Fruit fly (Drosophila melanogaster) whole organism, embryonic: ENCODE measurements around the gene Pgant2.

Experiments
- Atf3 ChIP-seq: fragments of 200-800 bp; sonication (Bioruptor generic); optimal IDR thresholded peaks from 3 replicates; lab custom pipeline; 2016; ENCODE audit warnings: missing biosample characterization, missing genetic modification characterization
- BEAF-32 ChIP-seq: fragments of 200-800 bp; sonication (Bioruptor generic); optimal IDR thresholded peaks from 3 replicates; lab custom pipeline; 2017; ENCODE audit warnings: missing biosample characterization, missing genetic modification characterization, mild to moderate bottlenecking, moderate library complexity, missing genetic modification reagents
- CG11695 ChIP-seq: fragments of 200-800 bp; sonication (Bioruptor generic); IDR thresholded peaks from 3 replicates; pipeline ENCODE4 v1.3.6; 2022; ENCODE audit warnings: missing biosample characterization, missing genetic modification characterization
- CG11696 ChIP-seq: fragments of 200-800 bp; sonication (Bioruptor generic); IDR thresholded peaks from 2 replicates; pipeline ENCODE4 v1.3.6; 2022; ENCODE audit warnings: missing biosample characterization, missing genetic modification characterization
- CG12155 ChIP-seq: fragments of 200-800 bp; sonication (Bioruptor generic); optimal IDR thresholded peaks from 3 replicates; lab custom pipeline; 2016; ENCODE audit warnings: missing biosample characterization, missing genetic modification characterization
- CG12299 ChIP-seq: fragments of 200-800 bp; sonication (Bioruptor generic); optimal IDR thresholded peaks from 2 replicates; lab custom pipeline; 2018; ENCODE audit warnings: missing biosample characterization, mild to moderate bottlenecking, missing genetic modification characterization
- CG12769 ChIP-seq: fragments of 200-800 bp; sonication (Bioruptor generic); optimal IDR thresholded peaks from 2 replicates; lab custom pipeline; 2019; ENCODE audit warnings: missing biosample characterization, mild to moderate bottlenecking, missing genetic modification characterization, moderate library complexity
- CG13894 ChIP-seq: fragments of 200-800 bp; sonication (Bioruptor generic); optimal IDR thresholded peaks from 3 replicates; lab custom pipeline; 2018; ENCODE audit warnings: missing biosample characterization, mild to moderate bottlenecking, missing genetic modification characterization, moderate library complexity
- CG14014 ChIP-seq: fragments of 200-800 bp; sonication (Bioruptor generic); IDR thresholded peaks from 2 replicates; pipeline ENCODE4 v1.3.6; 2022; ENCODE audit warnings: missing biosample characterization, missing genetic modification characterization
- CG1602 ChIP-seq: fragments of 200-800 bp; sonication (Bioruptor generic); optimal IDR thresholded peaks from 3 replicates; lab custom pipeline; 2016; ENCODE audit warnings: missing biosample characterization, missing genetic modification characterization
- CG1647 ChIP-seq: fragments of 200-800 bp; sonication (Bioruptor generic); optimal IDR thresholded peaks from 3 replicates; lab custom pipeline; 2016; ENCODE audit warnings: missing biosample characterization, missing genetic modification characterization
- CG16779 ChIP-seq: fragments of 200-800 bp; sonication (Bioruptor generic); IDR thresholded peaks from 2 replicates; pipeline ENCODE4 v1.3.6; 2022; ENCODE audit warnings: missing biosample characterization, missing genetic modification characterization
- CG30403 ChIP-seq: fragments of 200-800 bp; sonication (Bioruptor generic); optimal IDR thresholded peaks from 3 replicates; lab custom pipeline; 2016; ENCODE audit warnings: missing biosample characterization, missing genetic modification characterization
- CG4730 ChIP-seq: fragments of 200-800 bp; sonication (Bioruptor generic); IDR thresholded peaks from 2 replicates; pipeline ENCODE4 v1.3.6; 2022; ENCODE audit warnings: missing biosample characterization, missing genetic modification characterization
- CG6272 ChIP-seq: fragments of 200-800 bp; sonication (Bioruptor generic); IDR thresholded peaks from 2 replicates; pipeline ENCODE4 v1.3.6; 2022; ENCODE audit warnings: missing biosample characterization, missing genetic modification characterization
- CG7786 ChIP-seq: fragments of 200-800 bp; sonication (Bioruptor generic); optimal IDR thresholded peaks from 2 replicates; lab custom pipeline; 2016; ENCODE audit warnings: missing biosample characterization, missing genetic modification characterization
- CG7928 ChIP-seq: fragments of 200-800 bp; sonication (Bioruptor generic); optimal IDR thresholded peaks from 2 replicates; lab custom pipeline; 2017; ENCODE audit warnings: missing biosample characterization, mild to moderate bottlenecking, missing genetic modification characterization
- CG7987 ChIP-seq: fragments of 200-800 bp; sonication (Bioruptor generic); optimal IDR thresholded peaks from 2 replicates; lab custom pipeline; 2018; ENCODE audit warnings: missing biosample characterization, mild to moderate bottlenecking, missing genetic modification characterization, moderate library complexity
- Dfd ChIP-seq, 2 experiments: fragments of >200 bp; optimal IDR thresholded peaks; 2 replicates each; lab custom pipeline; 2017; ENCODE audit warnings: missing biosample characterization in 2 of 2, missing genetic modification characterization in 2 of 2
- Drgx ChIP-seq: fragments of 200-800 bp; sonication (Bioruptor generic); IDR thresholded peaks from 2 replicates; pipeline ENCODE4 v1.3.6; 2022; ENCODE audit warnings: missing biosample characterization, missing genetic modification characterization
- Eip74EF ChIP-seq, 2 experiments: fragments of 200-800 bp in 1 of 2; fragments of >200 bp in 1 of 2; sonication (Bioruptor generic) in 1 of 2; optimal IDR thresholded peaks; 2 replicates each; lab custom pipeline; 2017 to 2019; ENCODE audit warnings: missing biosample characterization in 2 of 2, missing genetic modification characterization in 2 of 2, mild to moderate bottlenecking in 1 of 2, moderate library complexity in 1 of 2
- Fer3 ChIP-seq: fragments of 200-800 bp; sonication (Bioruptor generic); optimal IDR thresholded peaks from 2 replicates; lab custom pipeline; 2018; ENCODE audit warnings: missing biosample characterization, mild to moderate bottlenecking, missing genetic modification characterization, moderate library complexity
- HLH4C ChIP-seq: fragments of 200-800 bp; sonication (Bioruptor generic); IDR thresholded peaks from 3 replicates; pipeline ENCODE4 v1.3.6; 2022; ENCODE audit warnings: missing biosample characterization, missing genetic modification characterization; ENCODE audit not compliant: partially characterized antibody
- Hand ChIP-seq: fragments of 200-800 bp; sonication (Bioruptor generic); optimal IDR thresholded peaks from 2 replicates; lab custom pipeline; 2017; ENCODE audit warnings: mild to moderate bottlenecking, missing biosample characterization, missing genetic modification reagents, missing genetic modification characterization
- Kr ChIP-seq: fragments of 200-800 bp; sonication (Bioruptor generic); optimal IDR thresholded peaks from 2 replicates; lab custom pipeline; 2017; ENCODE audit warnings: missing biosample characterization, mild to moderate bottlenecking, missing genetic modification characterization
- MESR4 ChIP-seq: fragments of 200-800 bp; sonication (Bioruptor generic); optimal IDR thresholded peaks from 2 replicates; lab custom pipeline; 2018; ENCODE audit warnings: missing biosample characterization, mild to moderate bottlenecking, missing genetic modification characterization, moderate library complexity
- Max ChIP-seq: fragments of 200-800 bp; sonication (Bioruptor generic); optimal IDR thresholded peaks from 2 replicates; lab custom pipeline; 2016; ENCODE audit warnings: missing biosample characterization, mild to moderate bottlenecking, missing genetic modification characterization
- Med ChIP-seq: fragments of 200-800 bp; sonication (Bioruptor generic); peaks from one replicate; lab custom pipeline; 2016; ENCODE audit warnings: missing biosample characterization, missing genetic modification characterization, mild to moderate bottlenecking, inconsistent platforms, moderate library complexity
- Myb ChIP-seq: fragments of 200-800 bp; sonication (Bioruptor generic); optimal IDR thresholded peaks from 2 replicates; lab custom pipeline; 2016; ENCODE audit warnings: missing biosample characterization, missing genetic modification characterization
- Scr ChIP-seq: fragments of 200-800 bp; sonication (Bioruptor generic); IDR thresholded peaks from 2 replicates; pipeline ENCODE4 v1.3.6; 2022; ENCODE audit warnings: missing biosample characterization, missing genetic modification characterization; ENCODE audit not compliant: partially characterized antibody
- Sox100B ChIP-seq: fragments of 200-800 bp; sonication (Bioruptor generic); optimal IDR thresholded peaks from 3 replicates; lab custom pipeline; 2018; ENCODE audit warnings: missing biosample characterization, mild to moderate bottlenecking, missing genetic modification characterization
- Spps ChIP-seq: fragments of 200-800 bp; sonication (Bioruptor generic); optimal IDR thresholded peaks from 2 replicates; lab custom pipeline; 2018; ENCODE audit warnings: missing biosample characterization, mild to moderate bottlenecking, missing genetic modification characterization
- Tbp ChIP-seq: fragments of >200 bp; optimal IDR thresholded peaks from 2 replicates; lab custom pipeline; 2018; ENCODE audit warnings: missing biosample characterization, missing genetic modification characterization
- al ChIP-seq: fragments of 200-800 bp; sonication (Bioruptor generic); IDR thresholded peaks from 2 replicates; pipeline ENCODE4 v1.3.6; 2022; ENCODE audit warnings: missing biosample characterization, missing genetic modification characterization
- cad ChIP-seq: fragments of >200 bp; optimal IDR thresholded peaks from 2 replicates; lab custom pipeline; 2017; ENCODE audit warnings: missing biosample characterization, missing genetic modification characterization
- chif ChIP-seq, 2 experiments: fragments of 200-800 bp; sonication (Bioruptor generic); optimal IDR thresholded peaks; 3 replicates each; lab custom pipeline; 2016; ENCODE audit warnings: missing biosample characterization in 2 of 2, missing genetic modification characterization in 2 of 2
- crp ChIP-seq, 2 experiments: fragments of 200-800 bp; sonication (Bioruptor generic); optimal IDR thresholded peaks; 2 replicates in 1 of 2; 3 replicates in 1 of 2; lab custom pipeline; 2017; ENCODE audit warnings: missing biosample characterization in 2 of 2, missing genetic modification characterization in 2 of 2, mild to moderate bottlenecking in 1 of 2, moderate library complexity in 1 of 2
- danr ChIP-seq: fragments of 200-800 bp; sonication (Bioruptor generic); IDR thresholded peaks from 2 replicates; pipeline ENCODE4 v1.3.6; 2022; ENCODE audit warnings: missing biosample characterization, missing genetic modification characterization
- dmrt99B ChIP-seq: fragments of 200-800 bp; sonication (Bioruptor generic); optimal IDR thresholded peaks from 2 replicates; lab custom pipeline; 2018; ENCODE audit warnings: missing biosample characterization, mild to moderate bottlenecking, missing genetic modification characterization, moderate library complexity
- gem ChIP-seq: fragments of 200-800 bp; sonication (Bioruptor generic); optimal IDR thresholded peaks from 2 replicates; lab custom pipeline; 2019; ENCODE audit warnings: missing biosample characterization, mild to moderate bottlenecking, missing genetic modification characterization, moderate library complexity
- gsb ChIP-seq: fragments of 200-800 bp; sonication (Bioruptor generic); IDR thresholded peaks from 2 replicates; pipeline ENCODE4 v1.3.6; 2022; ENCODE audit warnings: missing biosample characterization, missing genetic modification characterization
- h ChIP-seq: fragments of >200 bp; optimal IDR thresholded peaks from 2 replicates; lab custom pipeline; 2017
- kah ChIP-seq: fragments of 200-800 bp; sonication (Bioruptor generic); optimal IDR thresholded peaks from 2 replicates; lab custom pipeline; 2018; ENCODE audit warnings: missing biosample characterization, mild to moderate bottlenecking, missing genetic modification characterization
- lilli ChIP-seq: fragments of 200-800 bp; sonication (Bioruptor generic); optimal IDR thresholded peaks from 3 replicates; lab custom pipeline; 2016; ENCODE audit warnings: missing biosample characterization, missing genetic modification characterization
- maf-S ChIP-seq: fragments of 200-800 bp; sonication (Bioruptor generic); optimal IDR thresholded peaks from 2 replicates; lab custom pipeline; 2016; ENCODE audit warnings: missing biosample characterization, missing genetic modification characterization
- phol ChIP-seq: fragments of 200-800 bp; sonication (Bioruptor generic); optimal IDR thresholded peaks from 3 replicates; lab custom pipeline; 2018; ENCODE audit warnings: missing biosample characterization, mild to moderate bottlenecking, missing genetic modification characterization, moderate library complexity
- pum ChIP-seq: fragments of 200-800 bp; sonication (Bioruptor generic); optimal IDR thresholded peaks from 2 replicates; lab custom pipeline; 2016; ENCODE audit warnings: missing biosample characterization, missing genetic modification characterization
- pzg ChIP-seq: fragments of 200-800 bp; sonication (Bioruptor generic); optimal IDR thresholded peaks from 3 replicates; lab custom pipeline; 2018; ENCODE audit warnings: missing biosample characterization, mild to moderate bottlenecking, missing genetic modification characterization, moderate library complexity
- sens ChIP-seq: fragments of 200-800 bp; sonication (Bioruptor generic); peaks from one replicate; lab custom pipeline; 2016; ENCODE audit warnings: missing biosample characterization, missing genetic modification characterization
- shn ChIP-seq: fragments of 200-800 bp; sonication (Bioruptor generic); optimal IDR thresholded peaks from 3 replicates; lab custom pipeline; 2016; ENCODE audit warnings: missing biosample characterization, missing genetic modification characterization
- slbo ChIP-seq: fragments of 200-800 bp; sonication (Bioruptor generic); IDR thresholded peaks from 2 replicates; pipeline ENCODE4 v1.3.6; 2022; ENCODE audit warnings: missing biosample characterization, missing genetic modification characterization
- wek ChIP-seq: fragments of 200-800 bp; sonication (Bioruptor generic); optimal IDR thresholded peaks from 3 replicates; lab custom pipeline; 2018; ENCODE audit warnings: missing biosample characterization, mild to moderate bottlenecking, missing genetic modification characterization, moderate library complexity

The Pgant2 gene

dm6 chr2L:3465426-3465825 lies 38.9 kb upstream of the Pgant2 start:
- TF ChIP-seq Scr (GFP tag; lab: Robert Waterston, UW) (no peak), CG16779 (GFP tag; lab: Robert Waterston, UW) (no peak), CG12769 (tag; lab: Kevin White, UChicago) (no peak), BEAF-32 (GFP tag; lab: Kevin White, UChicago) (no peak), Dfd (GFP tag; optimal IDR thresholded peaks at IDR 0.05; lab: Kevin White, UChicago) (no peak), Tbp (no peak), Myb (no peak), cad (GFP tag; lab: Kevin White, UChicago) (no peak), al (GFP tag; lab: Robert Waterston, UW) (no peak), shn (GFP tag; lab: Kevin White, UChicago) (no peak), gsb (GFP tag; lab: Robert Waterston, UW) (no peak), MESR4 (GFP tag; lab: Kevin White, UChicago) (no peak), Eip74EF (GFP tag; optimal IDR thresholded peaks at IDR 0.05; lab: Kevin White, UChicago) (no peak), CG4730 (GFP tag; lab: Robert Waterston, UW) (no peak), CG11696 (GFP tag; lab: Robert Waterston, UW) (peak; percentile 76), CG1602 (GFP tag; lab: Kevin White, UChicago) (no peak), chif (GFP tag; optimal IDR thresholded peaks at IDR 0.05; lab: Kevin White, UChicago) (no peak), Atf3 (GFP tag; lab: Kevin White, UChicago) (no peak), CG13894 (no peak), CG6272 (GFP tag; lab: Robert Waterston, UW) (no peak), CG11695 (GFP tag; lab: Robert Waterston, UW) (peak; percentile 45; the same call in 2 of the 3 replicates), gem (tag; lab: Kevin White, UChicago) (no peak), CG7987 (GFP tag; lab: Kevin White, UChicago) (no peak), h (no peak), maf-S (GFP tag; lab: Kevin White, UChicago) (no peak), Kr (GFP tag; lab: Kevin White, UChicago) (no peak), CG7928 (GFP tag; lab: Kevin White, UChicago) (no peak), kah (GFP tag; lab: Kevin White, UChicago) (no peak), crp (GFP tag; optimal IDR thresholded peaks at IDR 0.05; lab: Kevin White, UChicago) (no peak), pzg (GFP tag; lab: Kevin White, UChicago) (no peak), wek (GFP tag; lab: Kevin White, UChicago) (no peak), CG30403 (GFP tag; lab: Kevin White, UChicago) (no peak), Max (GFP tag; lab: Kevin White, UChicago) (no peak), CG7786 (no peak), slbo (0 out of 2 replicates have a peak, but pooled peaks have one; percentile 18), Drgx (GFP tag; lab: Robert Waterston, UW) (0 out of 2 replicates have a peak, but pooled peaks have one; percentile 16), CG12155 (GFP tag; lab: Kevin White, UChicago) (no peak), Hand (GFP tag; lab: Kevin White, UChicago) (no peak), phol (tag; lab: Kevin White, UChicago) (no peak), Sox100B (GFP tag; lab: Kevin White, UChicago) (no peak), CG12299 (tag; lab: Kevin White, UChicago) (no peak), danr (GFP tag; lab: Robert Waterston, UW) (no peak), HLH4C (no peak), CG1647 (no peak), Spps (tag; lab: Kevin White, UChicago) (no peak), CG14014 (GFP tag; lab: Robert Waterston, UW) (no peak), Med (GFP tag; lab: Kevin White, UChicago) (peak; percentile 51), pum (GFP tag; lab: Kevin White, UChicago) (no peak), Fer3 (no peak), dmrt99B (no peak), sens (GFP tag; lab: Kevin White, UChicago) (peak; percentile 24), lilli (GFP tag; lab: Kevin White, UChicago) (no peak)
